Worm (Caenorhabditis elegans) whole organism, mixed stage, embryonic: ENCODE measurements around the gene nlp-57.

Experiments
- bed-3 ChIP-seq: fragments of 200-800 bp; sonication (Bioruptor generic); optimal IDR thresholded peaks from 3 replicates; lab custom pipeline; 2018; ENCODE audit warnings: mild to moderate bottlenecking, missing genetic modification characterization, moderate library complexity, missing compliant biosample characterization
- blmp-1 ChIP-seq: fragments of 150-350 bp; optimal IDR thresholded peaks from 2 replicates; lab custom pipeline; 2014; ENCODE audit warnings: missing biosample characterization, missing genetic modification characterization
- ceh-43 ChIP-seq: fragments of 200-800 bp; sonication (Bioruptor generic); optimal IDR thresholded peaks from 2 replicates; lab custom pipeline; 2018; ENCODE audit warnings: mild to moderate bottlenecking, missing genetic modification characterization, moderate library complexity, missing compliant biosample characterization
- ceh-83 ChIP-seq: fragments of 200-800 bp; sonication (Bioruptor generic); optimal IDR thresholded peaks from 2 replicates; lab custom pipeline; 2018; ENCODE audit warnings: mild to moderate bottlenecking, missing genetic modification characterization, missing compliant biosample characterization
- ces-1 ChIP-seq: fragments of 150-350 bp; optimal IDR thresholded peaks from 2 replicates; lab custom pipeline; 2014; ENCODE audit warnings: missing biosample characterization, missing genetic modification reagents, missing genetic modification characterization
- elt-1 ChIP-seq: sonication (generic microtip); optimal IDR thresholded peaks from 2 replicates; lab custom pipeline; 2017; ENCODE audit warnings: missing genetic modification characterization, mild to moderate bottlenecking, missing compliant biosample characterization, antibody characterized with exemption, moderate library complexity, borderline replicate concordance; ENCODE audit not compliant: insufficient read depth
- elt-3 ChIP-seq: fragments of 150-350 bp; optimal IDR thresholded peaks from 2 replicates; lab custom pipeline; 2014; ENCODE audit warnings: missing biosample characterization, missing genetic modification characterization
- flh-1 ChIP-seq: fragments of 200-800 bp; sonication (Bioruptor generic); optimal IDR thresholded peaks from 2 replicates; lab custom pipeline; 2018; ENCODE audit warnings: mild to moderate bottlenecking, missing genetic modification characterization, moderate library complexity, missing compliant biosample characterization
- hlh-1 ChIP-seq: fragments of 150-350 bp; optimal IDR thresholded peaks from 2 replicates; lab custom pipeline; 2014; ENCODE audit warnings: missing biosample characterization, missing genetic modification reagents, missing genetic modification characterization
- lin-13 ChIP-seq: fragments of 150-350 bp; optimal IDR thresholded peaks from 2 replicates; lab custom pipeline; 2014; ENCODE audit warnings: missing biosample characterization, missing genetic modification characterization
- lin-32 ChIP-seq: fragments of 200-800 bp; sonication (Bioruptor generic); optimal IDR thresholded peaks from 2 replicates; lab custom pipeline; 2018; ENCODE audit warnings: mild to moderate bottlenecking, missing genetic modification characterization, missing compliant biosample characterization
- lsy-2 ChIP-seq: fragments of 150-350 bp; optimal IDR thresholded peaks from 2 replicates; lab custom pipeline; 2014; ENCODE audit warnings: missing biosample characterization, missing genetic modification characterization
- mab-5 ChIP-seq: fragments of 150-350 bp; optimal IDR thresholded peaks from 2 replicates; lab custom pipeline; 2014; ENCODE audit warnings: missing biosample characterization, missing genetic modification characterization
- mep-1 ChIP-seq: fragments of 150-350 bp; optimal IDR thresholded peaks from 2 replicates; lab custom pipeline; 2017; ENCODE audit warnings: missing biosample characterization, missing genetic modification reagents, missing genetic modification characterization, inconsistent platforms
- mls-2 ChIP-seq: sonication (generic microtip); optimal IDR thresholded peaks from 2 replicates; lab custom pipeline; 2016; ENCODE audit warnings: mild to moderate bottlenecking, missing genetic modification characterization, moderate library complexity, missing compliant biosample characterization
- nhr-12 ChIP-seq: fragments of 150-350 bp; optimal IDR thresholded peaks from 2 replicates; lab custom pipeline; 2014; ENCODE audit warnings: missing biosample characterization, missing genetic modification characterization
- nhr-2 ChIP-seq: fragments of 150-350 bp; optimal IDR thresholded peaks from 2 replicates; lab custom pipeline; 2014; ENCODE audit warnings: missing biosample characterization, missing genetic modification characterization
- nhr-237 ChIP-seq: fragments of 150-350 bp; optimal IDR thresholded peaks from 2 replicates; lab custom pipeline; 2014; ENCODE audit warnings: missing biosample characterization, missing genetic modification characterization
- nhr-28 ChIP-seq: fragments of 150-350 bp; optimal IDR thresholded peaks from 2 replicates; lab custom pipeline; 2014; ENCODE audit warnings: missing biosample characterization, missing genetic modification characterization
- nhr-76 ChIP-seq: sonication (generic microtip); optimal IDR thresholded peaks from 2 replicates; lab custom pipeline; 2017; ENCODE audit warnings: missing biosample characterization, missing genetic modification characterization
- pha-4 ChIP-seq: fragments of 150-350 bp; optimal IDR thresholded peaks from 2 replicates; lab custom pipeline; 2018; ENCODE audit warnings: missing biosample characterization, missing genetic modification reagents, missing genetic modification characterization
- sptf-1 ChIP-seq: sonication (generic microtip); optimal IDR thresholded peaks from 2 replicates; lab custom pipeline; 2017; ENCODE audit warnings: mild to moderate bottlenecking, missing genetic modification characterization, moderate library complexity, missing compliant biosample characterization
- tbx-8 ChIP-seq: fragments of 200-800 bp; sonication (Bioruptor generic); optimal IDR thresholded peaks from 2 replicates; lab custom pipeline; 2018; ENCODE audit warnings: mild to moderate bottlenecking, missing genetic modification characterization, moderate library complexity, missing compliant biosample characterization
- unc-120 ChIP-seq: sonication (generic microtip); optimal IDR thresholded peaks from 2 replicates; lab custom pipeline; 2017; ENCODE audit warnings: missing genetic modification characterization, missing compliant biosample characterization; ENCODE audit not compliant: poor library complexity, severe bottlenecking
- unc-39 ChIP-seq: fragments of 150-350 bp; optimal IDR thresholded peaks from 2 replicates; lab custom pipeline; 2014; ENCODE audit warnings: missing biosample characterization, missing genetic modification characterization
- unc-62 ChIP-seq: fragments of 150-350 bp; optimal IDR thresholded peaks from 2 replicates; lab custom pipeline; 2014; ENCODE audit warnings: missing biosample characterization, missing genetic modification reagents, missing genetic modification characterization
- zip-8 ChIP-seq: fragments of 150-350 bp; optimal IDR thresholded peaks from 2 replicates; lab custom pipeline; 2014; ENCODE audit warnings: missing biosample characterization, missing genetic modification characterization
- ztf-11 ChIP-seq: fragments of 150-350 bp; optimal IDR thresholded peaks from 2 replicates; lab custom pipeline; 2014; ENCODE audit warnings: missing biosample characterization, missing genetic modification characterization

The nlp-57 gene

ce11 chrX:11299642-11300307, 17.1 kb upstream of the nlp-57 start, which contains the start of the genes snrp-40.1 and F08G12.3 (continued):
- peak; percentile 35 for TF ChIP-seq mep-1 (tag; lab: Kevin White, UChicago)
- no peak for TF ChIP-seq tbx-8 (GFP tag; lab: Kevin White, UChicago)
- no peak for TF ChIP-seq ceh-83
- TF ChIP-seq nhr-2 (tag; lab: Kevin White, UChicago), result no peak

DNA sequence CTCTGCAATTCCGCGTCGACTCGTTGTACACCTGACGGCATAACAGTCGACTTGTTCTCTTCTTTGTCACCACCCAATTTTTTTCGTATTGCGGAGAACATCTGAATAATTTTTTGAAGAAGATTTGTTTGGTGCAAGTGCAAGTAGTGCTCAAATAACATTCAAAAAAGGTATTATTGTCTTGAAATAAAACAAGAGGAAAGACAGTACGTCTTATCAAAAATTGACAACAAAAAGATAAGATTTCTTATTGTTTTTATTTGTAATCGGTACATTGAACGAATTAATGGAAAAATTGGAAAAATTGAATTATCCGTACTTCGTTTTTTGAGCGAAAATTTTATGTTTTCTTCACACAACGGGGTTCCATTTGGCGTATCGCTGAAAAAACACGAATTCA, 11.1 kb upstream of the nlp-57 start, which contains the start of gene F08G12.1:
Gene F08G12.1, minus strand, starts transcription at position 101 of the 400 bp plus-strand sequence.
- TF ChIP-seq ces-1 (GFP tag; lab: Kevin White, UChicago) (no peak), lin-13 (tag; lab: Kevin White, UChicago) (no peak), ztf-11 (no peak), blmp-1 (tag; lab: Kevin White, UChicago) (no peak), nhr-237 (no peak), elt-1 (tag; lab: Kevin White, UChicago) (no peak), zip-8 (tag; lab: Kevin White, UChicago) (no peak), mls-2 (tag; lab: Kevin White, UChicago) (no peak), nhr-2 (tag; lab: Kevin White, UChicago) (no peak), sptf-1 (no peak), elt-3 (tag; lab: Kevin White, UChicago) (no peak), lsy-2 (tag; lab: Kevin White, UChicago) (no peak), lin-32 (GFP tag; lab: Kevin White, UChicago) (no peak), nhr-12 (tag; lab: Kevin White, UChicago) (no peak), pha-4 (tag; lab: Kevin White, UChicago) (no peak), nhr-28 (tag; lab: Kevin White, UChicago) (no peak)
- TF ChIP-seq, all 35 proteins: peak for 0

DNA sequence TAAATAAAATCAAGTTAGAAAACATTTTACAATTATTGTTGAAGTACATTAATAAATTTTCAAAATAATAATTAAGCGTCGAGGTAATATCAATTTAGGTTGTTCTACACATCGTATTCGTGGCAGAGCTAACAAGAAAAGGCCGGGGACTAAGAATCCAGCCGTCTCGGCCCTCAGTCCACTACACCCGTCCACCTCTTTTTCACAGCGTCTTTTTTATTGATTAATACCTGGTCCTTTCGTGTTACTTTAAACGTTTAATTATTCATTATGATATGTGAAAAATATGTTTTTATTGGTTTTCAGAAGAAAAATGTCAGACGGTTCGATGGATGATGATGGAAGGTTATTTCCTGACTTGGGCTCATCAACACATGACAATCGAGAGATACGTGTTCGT, 9.8 kb upstream of the nlp-57 start, which contains the start of gene vhl-1:
Gene vhl-1, plus strand, starts transcription at position 301 of the 400 bp plus-strand sequence.
- no peak for TF ChIP-seq flh-1
- no peak for TF ChIP-seq lsy-2 (tag; lab: Kevin White, UChicago)
- TF ChIP-seq nhr-28 (tag; lab: Kevin White, UChicago), result no peak
- no peak for TF ChIP-seq unc-120
- no peak for TF ChIP-seq mab-5
- TF ChIP-seq nhr-2 (tag; lab: Kevin White, UChicago), result no peak
- TF ChIP-seq nhr-237, result no peak
- no peak for TF ChIP-seq elt-1 (tag; lab: Kevin White, UChicago)
- TF ChIP-seq ztf-11, result no peak
- no peak for TF ChIP-seq ceh-43 (GFP tag; lab: Kevin White, UChicago)
- TF ChIP-seq mep-1 (tag; lab: Kevin White, UChicago), result no peak
- TF ChIP-seq zip-8 (tag; lab: Kevin White, UChicago), result no peak
- no peak for TF ChIP-seq unc-39 (tag; lab: Kevin White, UChicago)
- TF ChIP-seq nhr-76 (tag; lab: Kevin White, UChicago), result no peak

DNA sequence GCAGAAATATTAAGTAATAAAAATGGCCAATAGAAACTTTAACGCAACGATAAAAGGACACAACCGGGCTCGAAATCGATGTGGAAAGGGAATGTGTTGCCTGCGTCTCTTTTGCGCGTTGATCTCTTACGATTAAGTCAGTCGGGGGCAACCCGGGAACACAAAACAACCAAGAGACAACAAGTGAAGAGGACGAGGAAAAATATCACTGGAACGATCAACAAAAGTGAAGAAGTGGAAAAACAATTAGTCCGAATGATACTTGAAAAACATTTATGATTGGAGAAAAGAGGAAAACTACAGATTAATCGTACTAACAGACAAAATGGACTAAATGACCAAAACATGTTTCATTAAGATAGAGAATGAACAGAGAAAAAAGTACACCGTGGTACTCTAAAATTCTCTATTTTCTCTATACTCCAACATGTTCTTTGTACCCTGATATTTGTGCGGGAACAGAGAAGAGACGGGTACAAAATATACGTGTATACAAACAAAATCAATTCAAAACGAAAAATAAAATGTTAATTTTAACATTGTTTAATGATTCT, 6.5 kb upstream of the nlp-57 start, which contains the start of gene F08G12.5:
Gene F08G12.5, minus strand, starts transcription at position 1 of the 554 bp plus-strand sequence.
- no peak for TF ChIP-seq bed-3 (GFP tag; lab: Kevin White, UChicago)
- TF ChIP-seq ceh-83, result no peak
- TF ChIP-seq ztf-11, result no peak
- no peak for TF ChIP-seq nhr-12 (tag; lab: Kevin White, UChicago)
- TF ChIP-seq mls-2 (tag; lab: Kevin White, UChicago), result no peak
- no peak for TF ChIP-seq zip-8 (tag; lab: Kevin White, UChicago)
- TF ChIP-seq hlh-1, result no peak

ce11 chrX:11315392-11315791, 1.5 kb upstream of the nlp-57 start, which contains the start of gene F08G12.11:
F08G12.11 (minus strand) TSS chrX:11315572.
- no peak for TF ChIP-seq lsy-2 (tag; lab: Kevin White, UChicago)
- no peak for TF ChIP-seq unc-62 (GFP tag; lab: Kevin White, UChicago)
- TF ChIP-seq mep-1 (tag; lab: Kevin White, UChicago), result no peak
- TF ChIP-seq, all 35 proteins: peak for 0
